Worm (Caenorhabditis elegans) whole organism, early embryonic: ENCODE results near the gene dyla-1.

ENCODE experiments used
- ama-1 ChIP-seq: fragments of 150-350 bp; optimal IDR thresholded peaks from 2 replicates; lab custom pipeline; 2014
- flt-1 ChIP-seq: fragments of 200-800 bp; sonication (Bioruptor generic); IDR thresholded peaks from 2 replicates; pipeline ENCODE4 v1.3.6; 2022; ENCODE audit warnings: missing genetic modification characterization, missing compliant biosample characterization
- hmbx-1 ChIP-seq: sonication (generic microtip); optimal IDR thresholded peaks from 2 replicates; lab custom pipeline; 2016; ENCODE audit warnings: mild to moderate bottlenecking, missing genetic modification characterization, missing compliant biosample characterization
- tbx-37 ChIP-seq: fragments of 200-800 bp; sonication (Bioruptor generic); conservative IDR thresholded peaks from 2 replicates; pipeline ENCODE4 v1.3.6; 2022; ENCODE audit warnings: missing genetic modification reagents, missing genetic modification characterization, missing compliant biosample characterization
- tra-4 ChIP-seq: sonication (generic microtip); optimal IDR thresholded peaks from 2 replicates; lab custom pipeline; 2017; ENCODE audit warnings: missing genetic modification characterization, missing compliant biosample characterization

DNA sequence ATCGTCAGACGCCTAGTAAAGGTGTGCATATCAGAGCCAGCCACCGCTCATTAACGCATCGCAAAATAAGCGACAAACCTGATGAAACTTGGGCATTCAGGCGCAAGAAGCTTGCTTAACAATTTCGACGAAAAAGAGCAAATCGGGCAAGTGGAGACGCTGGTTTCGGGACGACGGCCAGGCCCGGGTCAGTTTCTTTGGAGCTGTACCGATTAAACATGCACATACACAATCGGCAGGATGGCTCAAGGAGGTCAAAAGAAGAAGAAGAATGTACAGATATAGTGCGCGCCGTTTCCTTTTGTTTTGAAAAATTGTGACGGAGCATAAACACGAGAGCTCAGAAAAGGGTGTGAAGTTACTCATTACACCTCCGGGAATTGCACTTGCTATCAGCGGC lies 14.3 kb upstream of the dyla-1 start:
- TF ChIP-seq tbx-37 (GFP tag; lab: Robert Waterston, UW) (no peak), ama-1 (lab: Kevin White, UChicago) (no peak), tra-4 (no peak), hmbx-1 (no peak), flt-1 (GFP tag; lab: Robert Waterston, UW) (no peak)
